Fruit fly (Drosophila melanogaster): ENCODE results near the gene CG7384.

CG7384 gene

dm6 chr2L:10505345-10505744, 4.9 kb downstream of the CG7384 start:
- TF ChIP-seq insv (optimal IDR thresholded peaks at IDR 0.05) (no peak), Myc (optimal IDR thresholded peaks at IDR 0.05) (no peak), ttk (optimal IDR thresholded peaks at IDR 0.05) (no peak), psq (optimal IDR thresholded peaks at IDR 0.05) (no peak), h (optimal IDR thresholded peaks at IDR 0.05) (no peak), Sin3A (optimal IDR thresholded peaks at IDR 0.05) (no peak)

DNA sequence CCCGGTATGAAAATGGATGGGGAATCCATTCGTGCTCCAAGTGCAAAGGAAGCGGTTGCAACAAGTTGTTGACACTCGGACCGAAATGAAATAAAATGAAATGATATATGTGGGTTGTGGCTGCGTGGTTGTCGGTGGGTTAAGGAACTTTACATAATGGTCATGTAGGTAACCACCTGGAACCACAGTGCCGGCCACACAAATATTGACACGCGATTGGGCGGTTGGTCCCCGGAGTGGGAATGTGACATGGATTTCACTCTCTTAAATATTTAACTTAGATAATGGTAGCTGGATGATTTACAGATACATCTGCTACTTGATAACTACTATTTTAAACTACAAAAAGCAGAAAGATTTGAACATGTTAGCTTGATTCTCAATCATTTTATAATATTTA, 5.4 kb downstream of the CG7384 start:
- TF ChIP-seq psq (optimal IDR thresholded peaks at IDR 0.05) (no peak), Myc (optimal IDR thresholded peaks at IDR 0.05) (no peak), h (optimal IDR thresholded peaks at IDR 0.05) (no peak), insv (optimal IDR thresholded peaks at IDR 0.05) (no peak), ttk (optimal IDR thresholded peaks at IDR 0.05) (no peak), Sin3A (optimal IDR thresholded peaks at IDR 0.05) (no peak)

DNA sequence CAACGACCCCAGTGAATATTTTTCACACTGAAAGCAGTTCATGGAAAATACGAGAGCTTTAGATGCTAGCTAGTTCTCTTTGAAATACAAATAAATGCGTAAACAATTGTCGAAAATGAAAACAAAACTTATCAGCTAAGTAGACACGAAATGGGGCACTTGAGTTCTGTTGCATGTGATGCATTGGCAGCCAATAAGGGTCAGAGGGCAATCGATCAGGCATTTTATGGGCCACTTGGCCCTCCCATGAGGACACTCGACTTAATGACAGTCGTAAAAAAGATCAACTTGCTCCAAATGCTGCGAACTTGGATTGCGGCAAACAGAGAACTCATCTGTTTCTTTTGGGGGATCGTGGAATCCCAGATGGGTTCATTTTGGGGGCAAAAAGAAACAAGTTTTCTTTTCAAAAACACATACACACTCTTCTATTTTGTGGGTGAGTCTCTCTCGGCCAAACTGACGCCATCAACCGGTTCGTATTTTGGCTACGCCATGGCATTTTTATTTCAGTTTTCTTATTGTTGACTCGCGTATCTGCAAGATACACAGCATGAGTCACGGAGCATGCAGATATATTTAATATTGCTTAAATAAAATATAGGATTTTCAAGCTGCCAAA, 6.8 kb downstream of the CG7384 start:
- TF ChIP-seq psq (optimal IDR thresholded peaks at IDR 0.05) (no peak), insv (optimal IDR thresholded peaks at IDR 0.05) (no peak), h (optimal IDR thresholded peaks at IDR 0.05) (no peak), ttk (optimal IDR thresholded peaks at IDR 0.05) (no peak), Sin3A (optimal IDR thresholded peaks at IDR 0.05) (no peak), Myc (optimal IDR thresholded peaks at IDR 0.05) (no peak)

DNA sequence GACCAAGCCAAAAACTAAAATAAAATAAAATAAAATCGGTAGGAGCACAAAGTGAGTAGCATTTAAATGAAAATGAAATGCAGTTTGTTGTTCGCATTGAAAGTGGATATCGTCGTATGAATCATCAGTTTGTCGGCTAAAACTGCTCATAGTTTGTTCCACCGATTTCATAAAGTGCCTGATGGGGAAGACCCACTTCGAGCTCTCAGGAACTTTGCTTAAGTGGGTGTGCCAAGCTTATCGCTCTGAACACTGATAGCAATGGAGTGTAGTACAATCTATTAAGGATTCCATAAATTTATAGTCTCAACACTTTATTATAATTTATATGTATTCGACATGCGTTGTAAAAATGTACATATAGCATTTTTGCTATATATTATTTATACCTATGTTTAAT, 7.4 kb downstream of the CG7384 start:
- TF ChIP-seq psq (optimal IDR thresholded peaks at IDR 0.05): no peak
- TF ChIP-seq h (optimal IDR thresholded peaks at IDR 0.05): no peak
- no peak for TF ChIP-seq Sin3A (optimal IDR thresholded peaks at IDR 0.05)
- no peak for TF ChIP-seq insv (optimal IDR thresholded peaks at IDR 0.05)
- TF ChIP-seq ttk (optimal IDR thresholded peaks at IDR 0.05): no peak
- TF ChIP-seq Myc (optimal IDR thresholded peaks at IDR 0.05): no peak

dm6 chr2L:10502244-10502643, 8.0 kb downstream of the CG7384 start:
- TF ChIP-seq h (optimal IDR thresholded peaks at IDR 0.05): no peak
- no peak for TF ChIP-seq Sin3A (optimal IDR thresholded peaks at IDR 0.05)
- TF ChIP-seq ttk (optimal IDR thresholded peaks at IDR 0.05): no peak
- no peak for TF ChIP-seq insv (optimal IDR thresholded peaks at IDR 0.05)

dm6 chr2L:10500309-10500974, 9.8 kb downstream of the CG7384 start:
- TF ChIP-seq h (optimal IDR thresholded peaks at IDR 0.05) (no peak), Sin3A (optimal IDR thresholded peaks at IDR 0.05) (no peak), insv (optimal IDR thresholded peaks at IDR 0.05) (no peak), psq (optimal IDR thresholded peaks at IDR 0.05) (no peak), ttk (optimal IDR thresholded peaks at IDR 0.05) (no peak), Myc (optimal IDR thresholded peaks at IDR 0.05) (no peak)

- TF ChIP-seq insv (optimal IDR thresholded peaks at IDR 0.05): no peak
- TF ChIP-seq psq (optimal IDR thresholded peaks at IDR 0.05): no peak
- no peak for TF ChIP-seq ttk (optimal IDR thresholded peaks at IDR 0.05)
- no peak for TF ChIP-seq h (optimal IDR thresholded peaks at IDR 0.05)
- TF ChIP-seq Sin3A (optimal IDR thresholded peaks at IDR 0.05): no peak
- TF ChIP-seq Myc (optimal IDR thresholded peaks at IDR 0.05): no peak
Observed at dm6 chr2L:10499608-10500007, 10.6 kb downstream of the CG7384 start.

DNA sequence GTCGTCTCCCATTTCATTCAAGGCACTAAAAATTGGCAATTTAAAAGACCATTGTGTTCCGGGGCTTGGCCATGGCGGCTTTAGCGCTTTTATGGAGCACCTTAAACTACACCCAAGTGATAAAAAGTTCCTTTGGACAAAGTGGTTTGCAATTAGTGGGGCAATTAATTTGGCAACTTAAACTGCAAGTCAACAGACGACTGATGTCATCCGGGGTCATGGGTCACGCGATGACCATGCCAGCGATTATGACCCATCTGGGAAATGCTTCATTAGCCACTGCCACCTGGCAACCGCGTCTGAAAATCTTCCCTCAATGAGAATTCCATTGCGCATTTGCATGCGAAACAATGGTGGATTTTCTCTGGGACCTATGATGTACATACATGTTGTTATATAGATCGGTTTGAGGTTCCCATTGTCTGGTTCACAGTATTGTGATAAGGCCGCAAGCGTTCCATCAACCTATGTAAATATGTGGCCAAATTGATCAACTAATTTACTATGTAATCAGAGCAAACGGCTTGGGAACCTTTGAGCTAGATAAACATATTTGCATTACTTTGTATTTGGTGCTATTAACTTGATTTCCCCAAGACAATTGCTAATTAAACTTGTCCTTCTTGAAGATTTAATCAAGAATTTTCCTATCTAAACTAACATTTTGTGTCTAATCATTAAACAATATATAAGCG, 13.0 kb downstream of the CG7384 start:
- no peak for TF ChIP-seq insv (optimal IDR thresholded peaks at IDR 0.05)
- TF ChIP-seq Myc (optimal IDR thresholded peaks at IDR 0.05): no peak
- TF ChIP-seq psq (optimal IDR thresholded peaks at IDR 0.05): no peak
- no peak for TF ChIP-seq Sin3A (optimal IDR thresholded peaks at IDR 0.05)
- TF ChIP-seq h (optimal IDR thresholded peaks at IDR 0.05): no peak
- TF ChIP-seq ttk (optimal IDR thresholded peaks at IDR 0.05): no peak

DNA sequence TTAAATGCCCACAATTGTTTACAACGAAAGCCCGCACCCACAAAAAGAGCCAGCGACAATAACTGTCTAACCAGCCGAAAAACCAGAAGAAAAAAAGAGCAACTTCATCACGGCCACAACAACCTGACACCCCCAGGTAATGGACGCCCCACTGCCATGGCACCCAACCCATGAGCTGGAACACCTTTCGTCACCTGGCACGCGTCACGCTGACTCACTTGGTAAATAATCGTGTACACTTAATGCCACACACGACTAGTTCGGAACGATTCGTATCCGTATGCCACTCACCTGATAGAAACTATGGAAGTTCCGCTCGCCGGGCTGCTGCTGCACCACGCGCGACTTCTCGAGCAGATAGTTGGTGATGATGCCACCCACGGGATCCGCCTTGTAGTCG, 13.9 kb downstream of the CG7384 start:
- TF ChIP-seq Myc (optimal IDR thresholded peaks at IDR 0.05) (no peak), psq (optimal IDR thresholded peaks at IDR 0.05) (no peak), insv (optimal IDR thresholded peaks at IDR 0.05) (no peak), h (optimal IDR thresholded peaks at IDR 0.05) (no peak), ttk (optimal IDR thresholded peaks at IDR 0.05) (no peak), Sin3A (optimal IDR thresholded peaks at IDR 0.05) (no peak)

DNA sequence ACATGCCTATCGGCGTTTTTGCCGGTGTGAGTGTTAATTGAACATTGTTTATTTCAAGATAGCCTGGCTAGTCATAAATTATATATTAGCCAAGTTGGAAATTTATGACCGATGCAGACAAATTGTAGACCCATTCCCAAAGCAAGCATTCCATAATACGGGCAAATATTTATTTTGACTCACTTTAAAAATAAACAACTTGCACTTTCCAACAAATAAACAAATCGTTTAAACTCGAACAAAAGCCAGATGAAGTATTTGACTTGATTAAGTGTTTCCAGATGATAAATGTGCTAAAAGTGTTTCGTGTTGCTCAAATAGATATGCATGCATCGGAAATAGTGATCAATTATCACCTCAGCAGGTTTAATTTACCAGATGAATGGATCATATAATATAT, 14.8 kb downstream of the CG7384 start:
- TF ChIP-seq insv (optimal IDR thresholded peaks at IDR 0.05) (no peak), Myc (optimal IDR thresholded peaks at IDR 0.05) (no peak), ttk (optimal IDR thresholded peaks at IDR 0.05) (no peak)

dm6 chr2L:10491354-10491753, 18.9 kb downstream of the CG7384 start, which contains the start of gene CG13144:
TSS of gene CG13144 (minus strand) at chr2L:10491454.
- TF ChIP-seq h (optimal IDR thresholded peaks at IDR 0.05) (no peak), Sin3A (optimal IDR thresholded peaks at IDR 0.05) (no peak), psq (optimal IDR thresholded peaks at IDR 0.05) (no peak), ttk (optimal IDR thresholded peaks at IDR 0.05) (no peak), insv (optimal IDR thresholded peaks at IDR 0.05) (no peak), Myc (optimal IDR thresholded peaks at IDR 0.05) (no peak)

DNA sequence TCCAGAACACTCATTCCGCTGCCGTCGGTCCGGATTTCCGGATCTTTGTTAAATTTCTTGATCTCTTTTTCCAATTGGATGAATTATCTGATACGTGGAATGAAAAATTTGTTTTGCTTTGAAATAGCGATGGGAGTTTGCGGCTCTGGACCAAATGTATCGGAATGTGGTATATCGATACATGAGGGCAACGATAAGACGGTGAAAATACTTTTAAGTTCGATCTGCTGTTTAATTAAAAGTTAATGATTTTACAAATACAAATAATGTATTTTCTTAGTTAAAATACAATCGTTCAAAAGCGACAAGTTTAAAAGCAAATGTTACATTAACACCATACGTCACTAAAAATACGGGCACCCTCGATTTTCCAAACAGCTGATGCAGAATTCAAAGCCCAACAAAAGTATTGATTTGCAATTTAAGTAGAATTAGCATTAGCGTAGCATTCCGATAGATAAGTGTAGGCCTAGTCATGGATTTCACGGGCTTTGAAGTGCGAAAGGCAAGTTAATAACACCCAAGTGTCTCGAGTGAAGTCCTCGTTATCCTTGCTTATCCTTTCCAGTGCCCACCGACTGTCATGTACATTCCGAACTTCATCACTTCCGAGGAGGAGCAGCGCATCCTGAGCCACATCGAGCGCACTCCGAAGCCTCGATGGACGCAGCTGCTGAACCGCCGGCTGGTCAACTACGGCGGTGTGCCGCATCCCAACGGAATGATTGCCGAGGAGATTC, 21.6 kb downstream of the CG7384 start, which contains the start of the genes Cog4 and CG6144:
TSS of gene Cog4 (minus strand) at position 139 of the 740 bp plus-strand sequence.
TSS of gene CG6144 (plus strand) at position 211 of the 740 bp plus-strand sequence.
- TF ChIP-seq Myc (optimal IDR thresholded peaks at IDR 0.05) (no peak), insv (optimal IDR thresholded peaks at IDR 0.05) (no peak), h (optimal IDR thresholded peaks at IDR 0.05) (no peak), ttk (optimal IDR thresholded peaks at IDR 0.05) (no peak), psq (optimal IDR thresholded peaks at IDR 0.05) (no peak), Sin3A (optimal IDR thresholded peaks at IDR 0.05) (no peak)

Data from Kc167 (cell line).